Fruit fly (Drosophila melanogaster) whole organism, prepupa: ENCODE results near the gene CG14507.

Source experiments
- Blimp-1 ChIP-seq: fragments of 200-800 bp; sonication (Bioruptor generic); optimal IDR thresholded peaks from 3 replicates; lab custom pipeline; 2017; ENCODE audit warnings: missing biosample characterization, missing genetic modification characterization, mild to moderate bottlenecking, moderate library complexity, missing genetic modification reagents
- CG10669 ChIP-seq: fragments of 200-800 bp; sonication (Bioruptor generic); optimal IDR thresholded peaks from 3 replicates; lab custom pipeline; 2018; ENCODE audit warnings: missing biosample characterization, mild to moderate bottlenecking, missing genetic modification characterization, moderate library complexity
- CG11294 ChIP-seq: fragments of 200-800 bp; sonication (Bioruptor generic); IDR thresholded peaks from 2 replicates; pipeline ENCODE4 v1.3.6; 2022; ENCODE audit warnings: missing biosample characterization, missing genetic modification characterization
- CG16779 ChIP-seq: fragments of 200-800 bp; sonication (Bioruptor generic); optimal IDR thresholded peaks from 3 replicates; lab custom pipeline; 2017; ENCODE audit warnings: missing biosample characterization, mild to moderate bottlenecking, missing genetic modification characterization
- CG3032 ChIP-seq: fragments of 200-800 bp; optimal IDR thresholded peaks from 2 replicates; lab custom pipeline; 2019; ENCODE audit warnings: missing biosample characterization, mild to moderate bottlenecking, missing genetic modification characterization, moderate library complexity
- CG31627 ChIP-seq: fragments of 200-800 bp; sonication (Bioruptor generic); optimal IDR thresholded peaks from 3 replicates; lab custom pipeline; 2016; ENCODE audit warnings: missing biosample characterization, missing genetic modification characterization
- CG32006 ChIP-seq: fragments of 200-800 bp; sonication (Bioruptor generic); optimal IDR thresholded peaks from 3 replicates; lab custom pipeline; 2017; ENCODE audit warnings: missing biosample characterization, mild to moderate bottlenecking, missing genetic modification characterization
- CG4318 ChIP-seq: fragments of 200-800 bp; sonication (Bioruptor generic); optimal IDR thresholded peaks from 3 replicates; lab custom pipeline; 2017; ENCODE audit warnings: missing biosample characterization, mild to moderate bottlenecking, missing genetic modification characterization
- CG6163 ChIP-seq: fragments of 200-800 bp; sonication (Bioruptor generic); IDR thresholded peaks from 3 replicates; pipeline ENCODE4 v1.3.6; 2022; ENCODE audit warnings: missing biosample characterization, missing genetic modification characterization
- CG6792 ChIP-seq: fragments of 200-800 bp; sonication (Bioruptor generic); optimal IDR thresholded peaks from 3 replicates; lab custom pipeline; 2016; ENCODE audit warnings: missing biosample characterization, missing genetic modification characterization
- CG6808 ChIP-seq: fragments of 200-800 bp; sonication (Bioruptor generic); optimal IDR thresholded peaks from 3 replicates; lab custom pipeline; 2017; ENCODE audit warnings: missing biosample characterization, missing genetic modification characterization, mild to moderate bottlenecking, moderate library complexity, missing genetic modification reagents
- CG7368 ChIP-seq: fragments of 200-800 bp; sonication (Bioruptor generic); optimal IDR thresholded peaks from 3 replicates; lab custom pipeline; 2016; ENCODE audit warnings: missing biosample characterization, missing genetic modification characterization
- CG8632 ChIP-seq: fragments of 200-800 bp; sonication (Bioruptor generic); optimal IDR thresholded peaks from 3 replicates; lab custom pipeline; 2016; ENCODE audit warnings: missing biosample characterization, missing genetic modification characterization
- Eip78C ChIP-seq: fragments of 200-800 bp; sonication (Bioruptor generic); peaks from one replicate; lab custom pipeline; 2016; ENCODE audit warnings: missing biosample characterization, missing genetic modification characterization
- Eip93F ChIP-seq: fragments of 200-800 bp; sonication (Bioruptor generic); optimal IDR thresholded peaks from 2 replicates; lab custom pipeline; 2016; ENCODE audit warnings: missing biosample characterization, mild to moderate bottlenecking, missing genetic modification characterization
- Ets21C ChIP-seq: fragments of 200-800 bp; sonication (Bioruptor generic); optimal IDR thresholded peaks from 3 replicates; lab custom pipeline; 2016; ENCODE audit warnings: missing biosample characterization, missing genetic modification characterization
- Ets96B ChIP-seq: fragments of 200-800 bp; optimal IDR thresholded peaks from 2 replicates; lab custom pipeline; 2019; ENCODE audit warnings: missing biosample characterization, mild to moderate bottlenecking, missing genetic modification characterization, moderate library complexity
- Gug ChIP-seq: fragments of 200-800 bp; sonication (Bioruptor generic); IDR thresholded peaks from 2 replicates; pipeline ENCODE4 v1.3.6; 2022; ENCODE audit warnings: missing biosample characterization, missing genetic modification characterization
- Hr38 ChIP-seq: sonication (Bioruptor generic); optimal IDR thresholded peaks from 2 replicates; lab custom pipeline; 2016; ENCODE audit warnings: missing biosample characterization, missing genetic modification characterization
- Hr4 ChIP-seq: fragments of 200-800 bp; sonication (Bioruptor generic); optimal IDR thresholded peaks from 3 replicates; lab custom pipeline; 2016; ENCODE audit warnings: missing biosample characterization, missing genetic modification characterization
- Met ChIP-seq: fragments of 200-800 bp; sonication (Bioruptor generic); optimal IDR thresholded peaks from 3 replicates; lab custom pipeline; 2016; ENCODE audit warnings: missing biosample characterization, missing genetic modification characterization
- OdsH ChIP-seq: fragments of 200-800 bp; sonication (Bioruptor generic); optimal IDR thresholded peaks from 3 replicates; lab custom pipeline; 2016; ENCODE audit warnings: missing biosample characterization, missing genetic modification characterization
- Sox102F ChIP-seq: fragments of 200-800 bp; sonication (Bioruptor generic); optimal IDR thresholded peaks from 2 replicates; lab custom pipeline; 2016; ENCODE audit warnings: missing biosample characterization, mild to moderate bottlenecking, missing genetic modification characterization
- Sox15 ChIP-seq: fragments of 200-800 bp; sonication (Bioruptor generic); optimal IDR thresholded peaks from 3 replicates; lab custom pipeline; 2016; ENCODE audit warnings: missing biosample characterization, missing genetic modification characterization
- achi ChIP-seq: fragments of 200-800 bp; sonication (Bioruptor generic); optimal IDR thresholded peaks from 3 replicates; lab custom pipeline; 2016; ENCODE audit warnings: missing biosample characterization, missing genetic modification characterization
- acj6 ChIP-seq: fragments of 200-800 bp; sonication (Bioruptor generic); optimal IDR thresholded peaks from 3 replicates; lab custom pipeline; 2016; ENCODE audit warnings: missing biosample characterization, missing genetic modification characterization
- cyc ChIP-seq: fragments of 200-800 bp; sonication (Bioruptor generic); optimal IDR thresholded peaks from 3 replicates; lab custom pipeline; 2016; ENCODE audit warnings: missing biosample characterization, missing genetic modification characterization
- eg ChIP-seq: fragments of 200-800 bp; sonication (Bioruptor generic); IDR thresholded peaks from 3 replicates; pipeline ENCODE4 v1.3.6; 2022; ENCODE audit warnings: missing biosample characterization, missing genetic modification characterization
- esn ChIP-seq: fragments of 200-800 bp; sonication (Bioruptor generic); optimal IDR thresholded peaks from 2 replicates; lab custom pipeline; 2016; ENCODE audit warnings: missing biosample characterization, mild to moderate bottlenecking, missing genetic modification characterization, moderate library complexity
- fd59A ChIP-seq: fragments of 200-800 bp; sonication (Bioruptor generic); optimal IDR thresholded peaks from 2 replicates; lab custom pipeline; 2017; ENCODE audit warnings: missing biosample characterization, mild to moderate bottlenecking, missing genetic modification characterization, missing genetic modification reagents
- fd85E ChIP-seq: fragments of 200-800 bp; sonication (Bioruptor generic); optimal IDR thresholded peaks from 3 replicates; lab custom pipeline; 2016; ENCODE audit warnings: missing biosample characterization, missing genetic modification characterization
- fkh ChIP-seq: fragments of 200-800 bp; sonication (Bioruptor generic); optimal IDR thresholded peaks from 3 replicates; lab custom pipeline; 2017; ENCODE audit warnings: missing biosample characterization, mild to moderate bottlenecking, missing genetic modification characterization, moderate library complexity
- lz ChIP-seq: fragments of 200-800 bp; sonication (Bioruptor generic); optimal IDR thresholded peaks from 3 replicates; lab custom pipeline; 2016; ENCODE audit warnings: missing biosample characterization, missing genetic modification characterization
- net ChIP-seq: fragments of 200-800 bp; sonication (Bioruptor generic); optimal IDR thresholded peaks from 3 replicates; lab custom pipeline; 2016; ENCODE audit warnings: missing biosample characterization, missing genetic modification characterization
- pdm3 ChIP-seq: fragments of 200-800 bp; sonication (Bioruptor generic); optimal IDR thresholded peaks from 3 replicates; lab custom pipeline; 2016; ENCODE audit warnings: missing biosample characterization, missing genetic modification characterization
- salr ChIP-seq, 2 experiments: fragments of 200-800 bp; sonication (Bioruptor generic); optimal IDR thresholded peaks; 3 replicates each; lab custom pipeline; 2016 to 2018; ENCODE audit warnings: missing biosample characterization in 2 of 2, missing genetic modification characterization in 2 of 2, mild to moderate bottlenecking in 1 of 2
- spab ChIP-seq: fragments of 200-800 bp; sonication (Bioruptor generic); optimal IDR thresholded peaks from 2 replicates; lab custom pipeline; 2017; ENCODE audit warnings: missing biosample characterization, mild to moderate bottlenecking, missing genetic modification characterization, missing genetic modification reagents
- ss ChIP-seq, 2 experiments: fragments of 200-800 bp; sonication (Bioruptor generic); optimal IDR thresholded peaks; 2 replicates in 1 of 2; 3 replicates in 1 of 2; lab custom pipeline; 2017 to 2018; ENCODE audit warnings: mild to moderate bottlenecking in 2 of 2, missing biosample characterization in 2 of 2, missing genetic modification characterization in 2 of 2, moderate library complexity in 1 of 2
- svp ChIP-seq: fragments of 200-800 bp; sonication (Bioruptor generic); peaks from one replicate; lab custom pipeline; 2016; ENCODE audit warnings: missing biosample characterization, missing genetic modification characterization
- vri ChIP-seq: fragments of 200-800 bp; sonication (Bioruptor generic); optimal IDR thresholded peaks from 3 replicates; lab custom pipeline; 2016; ENCODE audit warnings: missing biosample characterization, mild to moderate bottlenecking, missing genetic modification characterization

Gene CG14507

dm6 chr3R:29219948-29220347 lies 7.6 kb downstream of the CG14507 start, which contains the start of gene eEF1gamma (continued):
- peak; percentile 85 for TF ChIP-seq CG6808 (GFP tag; lab: Kevin White, UChicago)
- TF ChIP-seq cyc (GFP tag; lab: Kevin White, UChicago), result peak; percentile 92
- TF ChIP-seq CG6792 (GFP tag; lab: Kevin White, UChicago), result peak; percentile 88
- peak; percentile 54; the same call in 1 of the 2 replicates for TF ChIP-seq CG11294
- peak; percentile 91 for TF ChIP-seq OdsH
- peak; percentile 93 for TF ChIP-seq eg
- peak; percentile 86 for TF ChIP-seq CG10669 (GFP tag; lab: Kevin White, UChicago)
- peak; percentile 91 for TF ChIP-seq vri (GFP tag; lab: Kevin White, UChicago)
- peak; percentile 65 for TF ChIP-seq Ets96B (tag; lab: Kevin White, UChicago)
- TF ChIP-seq Gug (GFP tag; lab: Robert Waterston, UW), result peak; percentile 58
- peak; percentile 91 for TF ChIP-seq CG31627 (GFP tag; lab: Kevin White, UChicago)
- peak; percentile 93 for TF ChIP-seq Sox102F (GFP tag; lab: Kevin White, UChicago)
- peak; percentile 76 for TF ChIP-seq Ets21C (GFP tag; lab: Kevin White, UChicago)
- peak; percentile 86 for TF ChIP-seq Blimp-1 (GFP tag; lab: Kevin White, UChicago)
- TF ChIP-seq fd85E (GFP tag; lab: Kevin White, UChicago), result peak; percentile 86
- peak; percentile 82 for TF ChIP-seq CG16779 (tag; lab: Kevin White, UChicago)

- no peak for TF ChIP-seq fd85E (GFP tag; lab: Kevin White, UChicago)
- peak; percentile 11 for TF ChIP-seq Met
- no peak for TF ChIP-seq Ets21C (GFP tag; lab: Kevin White, UChicago)
- TF ChIP-seq Hr4 (GFP tag; lab: Kevin White, UChicago), result peak; percentile 24
- peak; percentile 28 for TF ChIP-seq CG32006
- no peak for TF ChIP-seq acj6 (GFP tag; lab: Kevin White, UChicago)
- TF ChIP-seq svp, result no peak
- peak; percentile 76 for TF ChIP-seq Eip78C (GFP tag; lab: Kevin White, UChicago)
- TF ChIP-seq OdsH, result peak; percentile 15
- no peak for TF ChIP-seq CG8632 (GFP tag; lab: Kevin White, UChicago)
- no peak for TF ChIP-seq net
- TF ChIP-seq lz (GFP tag; lab: Kevin White, UChicago), result no peak
- peak; percentile 1 for TF ChIP-seq esn (GFP tag; lab: Kevin White, UChicago)
- TF ChIP-seq spab (GFP tag; lab: Kevin White, UChicago), result no peak
- TF ChIP-seq CG6163, result no peak
- TF ChIP-seq, all 60 proteins: peak for 6
Observed at dm6 chr3R:29218001-29218400, 9.5 kb downstream of the CG14507 start.

- TF ChIP-seq acj6 (GFP tag; lab: Kevin White, UChicago) (no peak), CG3032 (no peak), Blimp-1 (GFP tag; lab: Kevin White, UChicago) (no peak), ss (GFP tag; optimal IDR thresholded peaks at IDR 0.05; lab: Kevin White, UChicago) (peak in 1 of 2 experiments; percentile 16), CG4318 (GFP tag; lab: Kevin White, UChicago) (no peak)
- TF ChIP-seq, all 60 proteins: peak for 1
Observed at dm6 chr3R:29217309-29217708, 10.2 kb downstream of the CG14507 start.

- no peak for TF ChIP-seq Blimp-1 (GFP tag; lab: Kevin White, UChicago)
- TF ChIP-seq CG6808 (GFP tag; lab: Kevin White, UChicago), result no peak
- no peak for TF ChIP-seq achi (GFP tag; lab: Kevin White, UChicago)
- TF ChIP-seq salr (GFP tag; optimal IDR thresholded peaks at IDR 0.05; lab: Kevin White, UChicago), result no peak
- no peak for TF ChIP-seq CG7368 (GFP tag; lab: Kevin White, UChicago)
- no peak for TF ChIP-seq CG31627 (GFP tag; lab: Kevin White, UChicago)
- no peak for TF ChIP-seq eg
- TF ChIP-seq ss (GFP tag; optimal IDR thresholded peaks at IDR 0.05; lab: Kevin White, UChicago), result no peak
- no peak for TF ChIP-seq Hr38 (GFP tag; lab: Kevin White, UChicago)
- no peak for TF ChIP-seq pdm3 (GFP tag; lab: Kevin White, UChicago)
- no peak for TF ChIP-seq Eip93F (GFP tag; lab: Kevin White, UChicago)
- TF ChIP-seq Sox15 (GFP tag; lab: Kevin White, UChicago), result no peak
- TF ChIP-seq fd59A (GFP tag; lab: Kevin White, UChicago), result no peak
- no peak for TF ChIP-seq fkh (GFP tag; lab: Kevin White, UChicago)
- TF ChIP-seq CG10669 (GFP tag; lab: Kevin White, UChicago), result no peak
- no peak for TF ChIP-seq Ets96B (tag; lab: Kevin White, UChicago)
- TF ChIP-seq Ets21C (GFP tag; lab: Kevin White, UChicago), result no peak
Observed at dm6 chr3R:29216484-29216863, 11.1 kb downstream of the CG14507 start.
